Worm (Caenorhabditis elegans): ENCODE measurements around the gene fbxb-26.

Gene fbxb-26

DNA sequence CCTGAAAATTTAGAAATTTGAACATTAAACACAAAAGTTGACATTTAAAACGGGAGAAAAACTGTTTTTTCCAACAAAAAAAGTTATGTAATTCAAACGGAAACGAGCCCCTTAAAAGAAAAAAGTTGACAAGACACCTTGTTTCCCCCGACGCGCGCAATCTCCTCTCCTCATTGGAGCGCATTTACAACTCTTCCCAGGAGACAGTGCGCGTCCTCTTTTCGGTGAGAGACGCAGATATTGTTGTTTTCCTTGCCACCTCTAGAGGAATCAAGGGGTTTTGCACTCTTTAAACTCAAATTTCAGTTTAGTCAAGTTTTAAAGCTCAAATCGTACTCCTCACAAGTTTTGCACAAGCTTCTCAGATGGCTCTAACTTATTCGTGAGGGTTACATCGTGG is 13.5 kb downstream of the fbxb-26 start, which contains the start of gene F58E1.13:
Gene F58E1.13 (minus strand): TSS at position 12 of the 400 bp plus-strand sequence.
- no peak for TF ChIP-seq nhr-21 (tag; optimal IDR thresholded peaks at IDR 0.05)
- no peak for TF ChIP-seq nhr-10 (tag; optimal IDR thresholded peaks at IDR 0.05)
- TF ChIP-seq gmeb-1 (tag; optimal IDR thresholded peaks at IDR 0.05), result no peak
- no peak for TF ChIP-seq nhr-6 (tag; optimal IDR thresholded peaks at IDR 0.05)
- no peak for TF ChIP-seq mdl-1 (tag; optimal IDR thresholded peaks at IDR 0.05)

DNA sequence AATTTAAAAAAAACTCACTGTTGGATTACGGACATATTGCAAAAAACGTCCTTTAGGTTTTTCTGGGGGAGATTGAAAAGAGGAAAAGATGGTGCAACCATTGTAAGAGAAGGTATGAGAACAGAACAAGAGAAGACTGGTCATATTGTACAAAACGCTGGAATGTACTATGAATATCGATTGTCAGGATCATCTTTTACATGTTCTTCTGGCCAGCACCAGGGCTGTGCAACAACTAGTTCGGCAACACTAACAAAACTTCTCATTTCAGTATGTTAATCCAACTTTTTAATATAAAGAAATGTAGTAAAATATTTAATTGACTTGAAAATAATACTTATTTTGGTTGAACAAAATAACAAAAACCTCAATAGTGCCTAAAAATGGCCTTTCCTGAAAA is 21.0 kb downstream of the fbxb-26 start, which contains the start of gene fbxb-47:
Gene fbxb-47 (minus strand): TSS at position 101 of the 400 bp plus-strand sequence.
- no peak for TF ChIP-seq ZK546.5 (tag; optimal IDR thresholded peaks at IDR 0.05)
- no peak for TF ChIP-seq lin-13 (GFP tag; optimal IDR thresholded peaks at IDR 0.05)
- TF ChIP-seq mbf-1 (tag; optimal IDR thresholded peaks at IDR 0.05), result no peak
- TF ChIP-seq nhr-10 (tag; optimal IDR thresholded peaks at IDR 0.05), result no peak
- no peak for TF ChIP-seq gmeb-1 (tag; optimal IDR thresholded peaks at IDR 0.05)

ce11 chrII:1706385-1706784 is 24.1 kb downstream of the fbxb-26 start, which contains the start of gene sdz-18:
Gene sdz-18, minus strand, starts transcription at chrII:1706485.
- TF ChIP-seq zag-1 (tag; optimal IDR thresholded peaks at IDR 0.05) (no peak), nhr-237 (tag; optimal IDR thresholded peaks at IDR 0.05) (no peak), crh-2 (tag; optimal IDR thresholded peaks at IDR 0.05) (no peak), lin-13 (GFP tag; optimal IDR thresholded peaks at IDR 0.05) (no peak), aly-2 (tag; optimal IDR thresholded peaks at IDR 0.05) (no peak), fos-1 (tag; optimal IDR thresholded peaks at IDR 0.05) (no peak), R02D3.7 (tag; optimal IDR thresholded peaks at IDR 0.05) (no peak), mab-5 (tag; optimal IDR thresholded peaks at IDR 0.05) (no peak), unc-55 (GFP tag; optimal IDR thresholded peaks at IDR 0.05) (no peak)

DNA sequence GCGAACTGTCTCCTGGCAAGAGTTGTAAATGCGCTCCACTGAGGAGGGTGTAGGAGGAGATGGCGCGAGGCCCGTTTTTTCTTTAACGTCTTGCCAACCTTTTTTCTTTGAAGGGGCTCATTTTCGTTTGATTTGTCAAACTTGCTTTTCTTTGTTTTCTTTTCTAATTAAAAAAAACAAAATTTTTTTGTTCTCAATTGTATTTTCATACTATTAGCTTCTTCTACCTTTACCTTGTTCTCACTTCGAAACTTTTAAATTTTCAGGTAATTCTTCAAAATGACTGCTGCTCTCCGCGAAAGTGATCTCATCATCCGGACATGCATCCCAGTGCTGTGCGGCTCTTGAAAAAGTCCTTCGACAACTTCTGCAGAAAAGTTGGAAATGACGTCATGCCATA is 27.6 kb downstream of the fbxb-26 start, which contains the start of gene fbxa-184:
Gene fbxa-184 (plus strand): TSS at position 301 of the 400 bp plus-strand sequence.
- TF ChIP-seq alr-1 (tag; optimal IDR thresholded peaks at IDR 0.05), result no peak
- TF ChIP-seq fos-1 (tag; optimal IDR thresholded peaks at IDR 0.05), result no peak
- no peak for TF ChIP-seq ama-1 (optimal IDR thresholded peaks at IDR 0.05)
- no peak for TF ChIP-seq nhr-6 (tag; optimal IDR thresholded peaks at IDR 0.05)
- TF ChIP-seq zag-1 (tag; optimal IDR thresholded peaks at IDR 0.05), result no peak

DNA sequence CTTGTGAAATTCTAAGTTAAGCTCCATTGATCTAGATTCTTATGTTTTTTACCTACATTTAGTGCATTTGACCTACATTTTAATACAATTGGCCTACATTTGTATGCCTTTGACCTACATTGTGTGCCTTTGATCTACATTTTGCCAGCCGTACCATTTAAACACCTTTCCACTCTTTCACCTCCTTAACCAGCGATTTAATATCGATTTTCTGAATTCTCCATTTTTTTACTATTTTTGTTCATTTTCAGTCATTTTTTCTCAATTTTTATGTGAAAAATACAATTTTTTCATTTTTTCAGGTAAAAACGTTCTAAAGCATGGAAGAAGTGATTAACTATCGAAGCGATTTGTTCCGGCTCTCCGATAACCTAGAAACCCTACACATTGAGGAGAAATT is 30.6 kb downstream of the fbxb-26 start, which contains the start of gene btb-7:
Gene btb-7 (plus strand): TSS at position 301 of the 400 bp plus-strand sequence.
- TF ChIP-seq nhr-237 (tag; optimal IDR thresholded peaks at IDR 0.05) (no peak), snpc-4 (tag; optimal IDR thresholded peaks at IDR 0.05) (no peak), nhr-129 (tag; optimal IDR thresholded peaks at IDR 0.05) (no peak), lin-11 (tag; optimal IDR thresholded peaks at IDR 0.05) (no peak), ztf-11 (tag; optimal IDR thresholded peaks at IDR 0.05) (no peak), alr-1 (tag; optimal IDR thresholded peaks at IDR 0.05) (no peak), zag-1 (tag; optimal IDR thresholded peaks at IDR 0.05) (no peak), nhr-6 (tag; optimal IDR thresholded peaks at IDR 0.05) (no peak), ceh-16 (tag; optimal IDR thresholded peaks at IDR 0.05) (no peak), peb-1 (tag; optimal IDR thresholded peaks at IDR 0.05) (no peak), mdl-1 (tag; optimal IDR thresholded peaks at IDR 0.05) (no peak), fos-1 (tag; optimal IDR thresholded peaks at IDR 0.05) (no peak), egl-27 (tag; optimal IDR thresholded peaks at IDR 0.05) (no peak), blmp-1 (tag; optimal IDR thresholded peaks at IDR 0.05; ENCODE audit: insufficient read depth) (no peak)

ce11 chrII:1714772-1715353 is 32.5 kb downstream of the fbxb-26 start, which contains the start of gene btb-6:
Gene btb-6, plus strand, starts transcription at chrII:1715303.
- no peak for TF ChIP-seq sem-4 (tag; optimal IDR thresholded peaks at IDR 0.05)
- TF ChIP-seq fos-1 (tag; optimal IDR thresholded peaks at IDR 0.05), result no peak
- no peak for TF ChIP-seq snpc-4 (tag; optimal IDR thresholded peaks at IDR 0.05)
- no peak for TF ChIP-seq ztf-4 (tag; optimal IDR thresholded peaks at IDR 0.05)
- TF ChIP-seq unc-39 (tag; optimal IDR thresholded peaks at IDR 0.05), result no peak
- TF ChIP-seq nhr-23 (tag; optimal IDR thresholded peaks at IDR 0.05), result no peak
- TF ChIP-seq nhr-6 (tag; optimal IDR thresholded peaks at IDR 0.05), result no peak
- TF ChIP-seq elt-3 (tag; optimal IDR thresholded peaks at IDR 0.05), result no peak
- no peak for TF ChIP-seq lin-13 (GFP tag; optimal IDR thresholded peaks at IDR 0.05)
- TF ChIP-seq nhr-129 (tag; optimal IDR thresholded peaks at IDR 0.05), result no peak
- TF ChIP-seq unc-55 (GFP tag; optimal IDR thresholded peaks at IDR 0.05), result no peak
- TF ChIP-seq ceh-82 (tag; optimal IDR thresholded peaks at IDR 0.05), result no peak
- no peak for TF ChIP-seq nhr-11 (tag; optimal IDR thresholded peaks at IDR 0.05)
- no peak for TF ChIP-seq C34F6.9 (tag; optimal IDR thresholded peaks at IDR 0.05)
- no peak for TF ChIP-seq mab-5 (tag; optimal IDR thresholded peaks at IDR 0.05)
- no peak for TF ChIP-seq F13H6.1 (tag; optimal IDR thresholded peaks at IDR 0.05)
- TF ChIP-seq sma-9 (GFP tag; optimal IDR thresholded peaks at IDR 0.05), result no peak
- TF ChIP-seq sma-9 (tag; optimal IDR thresholded peaks at IDR 0.05), result no peak
- no peak for TF ChIP-seq lin-39 (tag; optimal IDR thresholded peaks at IDR 0.05)
- TF ChIP-seq alr-1 (tag; optimal IDR thresholded peaks at IDR 0.05), result no peak

Measured in whole organism, L2 larva.